Worm (Caenorhabditis elegans): ENCODE data around the gene ZC204.14.

DNA sequence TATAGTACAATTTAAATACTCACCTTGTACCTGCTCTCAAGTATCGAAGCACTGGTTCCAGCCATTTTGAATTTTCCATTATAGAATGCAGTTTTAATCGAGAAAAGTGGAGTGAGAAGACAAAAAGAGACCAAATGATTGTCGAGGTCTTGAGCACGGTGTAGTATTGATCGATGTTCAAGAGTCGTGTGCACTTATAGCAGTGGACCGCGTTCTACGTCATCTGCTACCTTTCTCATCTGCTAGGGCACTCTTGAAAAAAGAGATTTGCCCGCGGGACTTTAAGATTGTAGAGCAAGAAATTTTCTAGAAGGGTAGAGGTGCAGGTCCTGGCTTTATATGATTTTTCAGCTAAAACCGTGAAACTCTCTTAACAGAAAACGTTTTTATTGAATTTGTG is 30.1 kb upstream of the ZC204.14 start, which contains the start of gene fbxc-21:
- TF ChIP-seq W03F9.2 (tag; optimal IDR thresholded peaks at IDR 0.05) (no peak), him-1 (tag; optimal IDR thresholded peaks at IDR 0.05) (no peak), dao-5 (tag; optimal IDR thresholded peaks at IDR 0.05) (no peak)
